Worm (Caenorhabditis elegans) whole organism, late embryonic: ENCODE measurements around the gene sre-9.

ENCODE experiments used
- ceh-9 ChIP-seq: sonication (generic microtip); optimal IDR thresholded peaks from 2 replicates; lab custom pipeline; 2016; ENCODE audit warnings: mild to moderate bottlenecking, missing genetic modification characterization, inconsistent platforms, missing compliant biosample characterization
- dve-1 ChIP-seq: sonication (generic microtip); optimal IDR thresholded peaks from 2 replicates; lab custom pipeline; 2017; ENCODE audit warnings: antibody characterized with exemption, mild to moderate bottlenecking, missing genetic modification characterization, missing compliant biosample characterization
- fax-1 ChIP-seq: sonication (generic microtip); optimal IDR thresholded peaks from 2 replicates; lab custom pipeline; 2016; ENCODE audit warnings: missing genotype, missing genetic modification characterization, missing compliant biosample characterization
- hlh-15 ChIP-seq: sonication (generic microtip); optimal IDR thresholded peaks from 2 replicates; lab custom pipeline; 2016; ENCODE audit warnings: missing genetic modification characterization, missing compliant biosample characterization
- hlh-6 ChIP-seq: sonication (generic microtip); optimal IDR thresholded peaks from 2 replicates; lab custom pipeline; 2016; ENCODE audit warnings: missing genotype, missing genetic modification characterization, missing compliant biosample characterization
- lin-11 ChIP-seq: fragments of 200-800 bp; sonication (Bioruptor generic); optimal IDR thresholded peaks from 2 replicates; lab custom pipeline; 2018; ENCODE audit warnings: mild to moderate bottlenecking, missing genetic modification characterization, missing compliant biosample characterization
- madf-2 ChIP-seq: sonication (generic microtip); optimal IDR thresholded peaks from 2 replicates; lab custom pipeline; 2017; ENCODE audit warnings: missing genetic modification characterization, missing compliant biosample characterization
- pqm-1 ChIP-seq: sonication (generic microtip); optimal IDR thresholded peaks from 2 replicates; lab custom pipeline; 2016; ENCODE audit warnings: missing genetic modification characterization, missing compliant biosample characterization
- rnt-1 ChIP-seq: sonication (generic microtip); optimal IDR thresholded peaks from 2 replicates; lab custom pipeline; 2016; ENCODE audit warnings: missing genetic modification characterization, missing compliant biosample characterization
- syd-9 ChIP-seq: sonication (generic microtip); optimal IDR thresholded peaks from 2 replicates; lab custom pipeline; 2016; ENCODE audit warnings: mild to moderate bottlenecking, missing genetic modification characterization, moderate library complexity, missing compliant biosample characterization
- tbx-2 ChIP-seq: sonication (generic microtip); optimal IDR thresholded peaks from 2 replicates; lab custom pipeline; 2016; ENCODE audit warnings: missing genetic modification characterization, missing compliant biosample characterization
- unc-3 ChIP-seq, 2 experiments: fragments of 200-800 bp in 1 of 2; sonication (Bioruptor generic) in 1 of 2; sonication (generic microtip) in 1 of 2; conservative IDR thresholded peaks in 1 of 2; optimal IDR thresholded peaks in 1 of 2; 2 replicates each; pipeline versions ENCODE4 v1.3.6 to Lab custom; 2016 to 2022; ENCODE audit warnings: missing compliant biosample characterization in 2 of 2, missing genetic modification characterization in 2 of 2, missing genetic modification reagents in 1 of 2
- unc-55 ChIP-seq: sonication (generic microtip); optimal IDR thresholded peaks from 2 replicates; lab custom pipeline; 2017; ENCODE audit warnings: missing biosample characterization, missing genetic modification reagents, missing genetic modification characterization
- unc-86 ChIP-seq: sonication (generic microtip); optimal IDR thresholded peaks from 2 replicates; lab custom pipeline; 2016; ENCODE audit warnings: missing genetic modification characterization, missing compliant biosample characterization

DNA sequence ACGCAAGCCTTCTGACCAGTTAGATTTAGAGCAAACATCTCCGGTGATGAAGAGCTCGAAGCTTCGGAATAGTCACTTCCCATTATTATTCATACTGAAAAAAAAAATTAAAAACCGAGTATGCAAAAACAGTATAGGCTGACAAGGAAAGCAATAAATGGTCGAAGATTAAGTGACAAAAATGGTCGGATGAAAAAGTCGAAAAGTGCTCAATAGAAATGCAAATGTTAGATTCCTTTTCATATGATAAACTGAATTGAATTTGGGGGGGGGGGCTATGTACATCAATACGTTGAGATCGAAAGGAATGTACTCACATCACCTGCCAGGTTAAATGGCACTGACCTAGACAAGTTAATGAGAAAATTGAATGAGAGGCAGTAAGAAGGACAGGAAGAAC is 31.9 kb upstream of the sre-9 start, which contains the start of gene nhr-187:
- no peak for TF ChIP-seq lin-11
- TF ChIP-seq dve-1 (tag; lab: Kevin White, UChicago): no peak
- TF ChIP-seq madf-2 (tag; lab: Kevin White, UChicago): no peak
- no peak for TF ChIP-seq tbx-2 (tag; lab: Kevin White, UChicago)
- no peak for TF ChIP-seq fax-1 (tag; lab: Kevin White, UChicago)
- no peak for TF ChIP-seq unc-55 (GFP tag; lab: Kevin White, UChicago)
- TF ChIP-seq pqm-1 (tag; lab: Kevin White, UChicago): no peak
- TF ChIP-seq rnt-1 (tag; lab: Kevin White, UChicago): no peak
- TF ChIP-seq hlh-15: no peak
- TF ChIP-seq syd-9: no peak
- no peak for TF ChIP-seq unc-86 (tag; lab: Kevin White, UChicago)
- TF ChIP-seq ceh-9 (tag; lab: Kevin White, UChicago): no peak
- no peak for TF ChIP-seq unc-3 (GFP tag; conservative IDR thresholded peaks at IDR 0.05; lab: Robert Waterston, UW)
- TF ChIP-seq unc-3 (tag; optimal IDR thresholded peaks at IDR 0.05; lab: Kevin White, UChicago): no peak
- no peak for TF ChIP-seq hlh-6 (tag; lab: Kevin White, UChicago)
